Fruit fly (Drosophila melanogaster) whole organism, embryonic: ENCODE results near the gene ABCB7.
A peak's percentile ranks its signal among the peaks of the same experiment; 100 is the strongest.

Experiments used
- Awh ChIP-seq: fragments of 200-800 bp; sonication (Bioruptor generic); IDR thresholded peaks from 2 replicates; pipeline ENCODE4, ENCODE4 v1.3.6; 2022; ENCODE audit warnings: missing biosample characterization, missing genetic modification characterization
- B-H1 ChIP-seq: fragments of 200-800 bp; sonication (Bioruptor generic); IDR thresholded peaks from 3 replicates; pipeline ENCODE4 v1.3.6; 2022; ENCODE audit warnings: missing biosample characterization, missing genetic modification characterization
- CG10979 ChIP-seq: fragments of 200-800 bp; sonication (Bioruptor generic); optimal IDR thresholded peaks from 2 replicates; lab custom pipeline; 2018; ENCODE audit warnings: missing biosample characterization, mild to moderate bottlenecking, missing genetic modification characterization, moderate library complexity
- CG13424 ChIP-seq: fragments of 200-800 bp; sonication (Bioruptor generic); optimal IDR thresholded peaks from 2 replicates; lab custom pipeline; 2019; ENCODE audit warnings: missing biosample characterization, mild to moderate bottlenecking, missing genetic modification characterization, moderate library complexity
- CG15601 ChIP-seq: fragments of 200-800 bp; sonication (Bioruptor generic); optimal IDR thresholded peaks from 3 replicates; lab custom pipeline; 2019; ENCODE audit warnings: missing biosample characterization, mild to moderate bottlenecking, missing genetic modification characterization, moderate library complexity
- CG17385 ChIP-seq: fragments of 200-800 bp; sonication (Bioruptor generic); optimal IDR thresholded peaks from 3 replicates; lab custom pipeline; 2018; ENCODE audit warnings: missing biosample characterization, mild to moderate bottlenecking, missing genetic modification characterization
- CG17829 ChIP-seq: fragments of 200-800 bp; optimal IDR thresholded peaks from 2 replicates; lab custom pipeline; 2019; ENCODE audit warnings: missing biosample characterization, mild to moderate bottlenecking, missing genetic modification characterization, moderate library complexity
- CG2678 ChIP-seq: fragments of 200-800 bp; sonication (Bioruptor generic); optimal IDR thresholded peaks from 3 replicates; lab custom pipeline; 2019; ENCODE audit warnings: missing biosample characterization, mild to moderate bottlenecking, missing genetic modification characterization, moderate library complexity
- CG3065 ChIP-seq: fragments of 200-800 bp; sonication (Bioruptor generic); optimal IDR thresholded peaks from 2 replicates; lab custom pipeline; 2016; ENCODE audit warnings: missing biosample characterization, missing genetic modification characterization
- CG43689 ChIP-seq: fragments of 200-800 bp; sonication (Bioruptor generic); IDR thresholded peaks from 2 replicates; pipeline ENCODE4 v1.3.6; 2022; ENCODE audit warnings: missing biosample characterization, missing genetic modification characterization
- CG4424 ChIP-seq: fragments of 200-800 bp; sonication (Bioruptor generic); optimal IDR thresholded peaks from 3 replicates; lab custom pipeline; 2016; ENCODE audit warnings: missing biosample characterization, missing genetic modification characterization
- CG5180 ChIP-seq: fragments of 200-800 bp; sonication (Bioruptor generic); optimal IDR thresholded peaks from 3 replicates; lab custom pipeline; 2017; ENCODE audit warnings: missing biosample characterization, missing genetic modification characterization, mild to moderate bottlenecking, moderate library complexity, missing genetic modification reagents
- CG6765 ChIP-seq: fragments of 200-800 bp; sonication (Bioruptor generic); optimal IDR thresholded peaks from 3 replicates; lab custom pipeline; 2017; ENCODE audit warnings: missing biosample characterization, mild to moderate bottlenecking, missing genetic modification characterization
- CG7839 ChIP-seq: fragments of 200-800 bp; sonication (Bioruptor generic); optimal IDR thresholded peaks from 3 replicates; lab custom pipeline; 2018; ENCODE audit warnings: missing biosample characterization, mild to moderate bottlenecking, missing genetic modification characterization, moderate library complexity
- CG9727 ChIP-seq: fragments of 200-800 bp; sonication (Bioruptor generic); optimal IDR thresholded peaks from 3 replicates; lab custom pipeline; 2017; ENCODE audit warnings: missing biosample characterization, mild to moderate bottlenecking, missing genetic modification characterization
- D19B ChIP-seq: fragments of 200-800 bp; sonication (Bioruptor generic); optimal IDR thresholded peaks from 2 replicates; lab custom pipeline; 2017; ENCODE audit warnings: missing biosample characterization, mild to moderate bottlenecking, missing genetic modification characterization
- Dref ChIP-seq: fragments of 200-800 bp; sonication (Bioruptor generic); IDR thresholded peaks from 2 replicates; pipeline ENCODE4 v1.3.6; 2022; ENCODE audit warnings: missing biosample characterization, missing genetic modification characterization
- Drgx ChIP-seq: fragments of 200-800 bp; sonication (Bioruptor generic); IDR thresholded peaks from 2 replicates; pipeline ENCODE4 v1.3.6; 2022; ENCODE audit warnings: missing biosample characterization, missing genetic modification characterization
- HLH3B ChIP-seq: fragments of 200-800 bp; sonication (Bioruptor generic); IDR thresholded peaks from 2 replicates; pipeline ENCODE4 v1.3.6; 2022; ENCODE audit warnings: missing biosample characterization, missing genetic modification characterization
- Hr3 ChIP-seq: fragments of 200-800 bp; sonication (Bioruptor generic); optimal IDR thresholded peaks from 3 replicates; lab custom pipeline; 2016; ENCODE audit warnings: missing biosample characterization, missing genetic modification characterization
- MBD-R2 ChIP-seq: fragments of 200-800 bp; sonication (Bioruptor generic); IDR thresholded peaks from 2 replicates; pipeline ENCODE4 v1.3.6; 2022; ENCODE audit warnings: missing biosample characterization, missing genetic modification characterization
- Med ChIP-seq: fragments of 200-800 bp; sonication (Bioruptor generic); peaks from one replicate; lab custom pipeline; 2016; ENCODE audit warnings: missing biosample characterization, missing genetic modification characterization, mild to moderate bottlenecking, inconsistent platforms, moderate library complexity
- Mrtf ChIP-seq: fragments of 200-800 bp; sonication (Bioruptor generic); IDR thresholded peaks from 3 replicates; pipeline ENCODE4 v1.3.6; 2022; ENCODE audit warnings: missing biosample characterization, missing genetic modification characterization
- Nf-YA ChIP-seq: fragments of 200-800 bp; sonication (Bioruptor generic); IDR thresholded peaks from 2 replicates; pipeline ENCODE4 v1.3.6; 2022; ENCODE audit warnings: missing biosample characterization, missing genetic modification characterization
- Nf-YC ChIP-seq: fragments of 200-800 bp; optimal IDR thresholded peaks from 3 replicates; lab custom pipeline; 2019; ENCODE audit warnings: missing biosample characterization, mild to moderate bottlenecking, missing genetic modification characterization, moderate library complexity
- Pdp1 ChIP-seq, 2 experiments: fragments of 200-800 bp; sonication (Bioruptor generic); optimal IDR thresholded peaks; 3 replicates each; lab custom pipeline; 2016; ENCODE audit warnings: missing biosample characterization in 2 of 2, missing genetic modification characterization in 2 of 2, mild to moderate bottlenecking in 1 of 2, moderate library complexity in 1 of 2
- Poxn ChIP-seq: fragments of 200-800 bp; sonication (Bioruptor generic); IDR thresholded peaks from 2 replicates; pipeline ENCODE4 v1.3.6; 2022; ENCODE audit warnings: missing biosample characterization, missing genetic modification characterization
- Rfx ChIP-seq: fragments of 200-800 bp; sonication (Bioruptor generic); IDR thresholded peaks from 2 replicates; pipeline ENCODE4 v1.3.6; 2022; ENCODE audit warnings: missing biosample characterization, missing genetic modification characterization
- Sox100B ChIP-seq: fragments of 200-800 bp; sonication (Bioruptor generic); optimal IDR thresholded peaks from 3 replicates; lab custom pipeline; 2018; ENCODE audit warnings: missing biosample characterization, mild to moderate bottlenecking, missing genetic modification characterization
- Taf1 ChIP-seq: fragments of 200-800 bp; sonication (Bioruptor generic); IDR thresholded peaks from 2 replicates; pipeline ENCODE4 v1.3.6; 2022; ENCODE audit warnings: missing biosample characterization, missing genetic modification characterization
- ase ChIP-seq: fragments of 200-800 bp; sonication (Bioruptor generic); IDR thresholded peaks from 3 replicates; pipeline ENCODE4 v1.3.6; 2022; ENCODE audit warnings: missing biosample characterization, missing genetic modification characterization
- btn ChIP-seq: fragments of 200-800 bp; sonication (Bioruptor generic); optimal IDR thresholded peaks from 2 replicates; lab custom pipeline; 2016; ENCODE audit warnings: missing biosample characterization, missing genetic modification characterization
- cad ChIP-seq: fragments of >200 bp; optimal IDR thresholded peaks from 2 replicates; lab custom pipeline; 2017; ENCODE audit warnings: missing biosample characterization, missing genetic modification characterization
- cg ChIP-seq: fragments of 200-800 bp; sonication (Bioruptor generic); optimal IDR thresholded peaks from 3 replicates; lab custom pipeline; 2019; ENCODE audit warnings: missing biosample characterization, mild to moderate bottlenecking, missing genetic modification characterization, moderate library complexity
- chif ChIP-seq, 2 experiments: fragments of 200-800 bp; sonication (Bioruptor generic); optimal IDR thresholded peaks; 3 replicates each; lab custom pipeline; 2016; ENCODE audit warnings: missing biosample characterization in 2 of 2, missing genetic modification characterization in 2 of 2
- cwo ChIP-seq: fragments of 200-800 bp; sonication (Bioruptor generic); optimal IDR thresholded peaks from 3 replicates; lab custom pipeline; 2017; ENCODE audit warnings: missing biosample characterization, missing genetic modification characterization, mild to moderate bottlenecking, moderate library complexity, missing genetic modification reagents
- gsb ChIP-seq: fragments of 200-800 bp; sonication (Bioruptor generic); IDR thresholded peaks from 2 replicates; pipeline ENCODE4 v1.3.6; 2022; ENCODE audit warnings: missing biosample characterization, missing genetic modification characterization
- hbn ChIP-seq: fragments of 200-800 bp; sonication (Bioruptor generic); IDR thresholded peaks from 2 replicates; pipeline ENCODE4 v1.3.6; 2022; ENCODE audit warnings: missing biosample characterization, missing genetic modification characterization; ENCODE audit not compliant: partially characterized antibody
- her ChIP-seq: fragments of 200-800 bp; sonication (Bioruptor generic); optimal IDR thresholded peaks from 2 replicates; lab custom pipeline; 2016; ENCODE audit warnings: missing biosample characterization, missing genetic modification characterization
- jumu ChIP-seq: fragments of 200-800 bp; sonication (Bioruptor generic); optimal IDR thresholded peaks from 3 replicates; lab custom pipeline; 2016; ENCODE audit warnings: missing biosample characterization, missing genetic modification characterization
- lab ChIP-seq: fragments of 200-800 bp; sonication (Bioruptor generic); optimal IDR thresholded peaks from 3 replicates; lab custom pipeline; 2017; ENCODE audit warnings: missing biosample characterization, missing genetic modification characterization, mild to moderate bottlenecking, moderate library complexity, missing genetic modification reagents
- nerfin-1 ChIP-seq: fragments of 200-800 bp; sonication (Bioruptor generic); optimal IDR thresholded peaks from 3 replicates; lab custom pipeline; 2019; ENCODE audit warnings: missing biosample characterization, mild to moderate bottlenecking, missing genetic modification characterization, moderate library complexity
- phol ChIP-seq: fragments of 200-800 bp; sonication (Bioruptor generic); optimal IDR thresholded peaks from 3 replicates; lab custom pipeline; 2018; ENCODE audit warnings: missing biosample characterization, mild to moderate bottlenecking, missing genetic modification characterization, moderate library complexity
- ranshi ChIP-seq: fragments of 200-800 bp; sonication (Bioruptor generic); IDR thresholded peaks from 2 replicates; pipeline ENCODE4 v1.3.6; 2022; ENCODE audit warnings: missing biosample characterization, missing genetic modification characterization
- repo ChIP-seq: fragments of 200-800 bp; sonication (Bioruptor generic); optimal IDR thresholded peaks from 2 replicates; lab custom pipeline; 2016; ENCODE audit warnings: missing biosample characterization, missing genetic modification characterization
- run ChIP-seq: fragments of 200-800 bp; sonication (Bioruptor generic); optimal IDR thresholded peaks from 3 replicates; lab custom pipeline; 2018; ENCODE audit warnings: missing biosample characterization, mild to moderate bottlenecking, missing genetic modification characterization
- slbo ChIP-seq: fragments of 200-800 bp; sonication (Bioruptor generic); IDR thresholded peaks from 2 replicates; pipeline ENCODE4 v1.3.6; 2022; ENCODE audit warnings: missing biosample characterization, missing genetic modification characterization
- vvl ChIP-seq: fragments of 200-800 bp; sonication (Bioruptor generic); IDR thresholded peaks from 2 replicates; pipeline ENCODE4 v1.3.6; 2022; ENCODE audit warnings: missing biosample characterization, missing genetic modification characterization
- zf30C ChIP-seq: fragments of 200-800 bp; sonication (Bioruptor generic); optimal IDR thresholded peaks from 3 replicates; lab custom pipeline; 2018; ENCODE audit warnings: missing biosample characterization, mild to moderate bottlenecking, missing genetic modification characterization
- zfh2 ChIP-seq: fragments of 200-800 bp; sonication (Bioruptor generic); optimal IDR thresholded peaks from 2 replicates; lab custom pipeline; 2016; ENCODE audit warnings: missing biosample characterization, missing genetic modification characterization

Gene ABCB7

DNA sequence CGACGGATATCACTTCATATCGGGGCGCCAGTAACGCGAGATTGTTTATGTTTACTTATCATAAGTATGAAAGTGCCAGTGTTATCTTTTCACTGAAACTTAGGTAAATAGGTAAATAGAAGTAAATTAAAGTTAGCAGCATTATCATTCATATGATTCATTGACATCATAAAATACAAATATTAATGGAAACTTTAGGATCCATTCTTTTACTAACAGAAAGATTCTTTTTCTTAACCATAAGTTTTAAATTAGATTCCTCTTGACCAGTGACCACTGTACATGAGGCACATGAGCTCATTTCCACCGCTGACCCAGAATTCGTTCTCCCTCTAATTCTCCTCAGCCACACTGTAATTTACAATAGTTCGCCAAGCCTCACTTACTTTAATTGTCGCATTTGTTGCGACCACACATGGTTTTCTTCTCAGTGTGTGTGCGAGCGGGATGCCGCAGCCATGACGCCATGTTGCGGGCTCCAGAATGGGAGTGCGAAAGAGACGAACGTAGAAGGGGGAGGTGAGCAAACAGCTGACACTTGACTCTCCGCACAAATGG is 39.7 kb upstream of the ABCB7 start (continued):
- peak; percentile 49 for TF ChIP-seq Rfx
- peak; percentile 24; the same call in 1 of the 3 replicates for TF ChIP-seq ase (GFP tag; lab: Robert Waterston, UW)
- peak; percentile 68 for TF ChIP-seq CG2678
- TF ChIP-seq Nf-YC (tag; lab: Kevin White, UChicago): no peak
- TF ChIP-seq phol (tag; lab: Kevin White, UChicago): peak; percentile 75
- TF ChIP-seq B-H1 (GFP tag; lab: Robert Waterston, UW): no peak
- peak; percentile 45 for TF ChIP-seq repo (GFP tag; lab: Kevin White, UChicago)
- TF ChIP-seq zfh2 (GFP tag; lab: Kevin White, UChicago): no peak
- TF ChIP-seq run (tag; lab: Kevin White, UChicago): no peak
- TF ChIP-seq CG17385: peak; percentile 20
- no peak for TF ChIP-seq Taf1 (GFP tag; lab: Robert Waterston, UW)
- TF ChIP-seq cad (GFP tag; lab: Kevin White, UChicago): no peak
- peak; percentile 40 for TF ChIP-seq CG7839 (tag; lab: Kevin White, UChicago)
- TF ChIP-seq Pdp1 (GFP tag; optimal IDR thresholded peaks at IDR 0.05; lab: Kevin White, UChicago): peak; percentile 9 to 12
- peak; percentile 61 for TF ChIP-seq CG4424 (GFP tag; lab: Kevin White, UChicago)
- TF ChIP-seq CG6765 (GFP tag; lab: Kevin White, UChicago): peak; percentile 1
- TF ChIP-seq cwo: peak; percentile 29
- 0 out of 2 replicates have a peak, but pooled peaks have one; percentile 4 for TF ChIP-seq Dref (GFP tag; lab: Robert Waterston, UW)
- no peak for TF ChIP-seq gsb (GFP tag; lab: Robert Waterston, UW)
- TF ChIP-seq CG43689 (GFP tag; lab: Robert Waterston, UW): no peak
- TF ChIP-seq Poxn: no peak
- 0 out of 2 replicates have a peak, but pooled peaks have one; percentile 18 for TF ChIP-seq MBD-R2
- TF ChIP-seq CG17829 (tag; lab: Kevin White, UChicago): no peak
- peak; percentile 45 for TF ChIP-seq CG9727
- TF ChIP-seq cg: no peak
- TF ChIP-seq CG3065 (GFP tag; lab: Kevin White, UChicago): no peak
- TF ChIP-seq D19B (GFP tag; lab: Kevin White, UChicago): peak; percentile 14
- peak; percentile 6 for TF ChIP-seq her (GFP tag; lab: Kevin White, UChicago)
- TF ChIP-seq lab (GFP tag; lab: Kevin White, UChicago): peak; percentile 76
- peak; percentile 71 for TF ChIP-seq zf30C
- peak; percentile 47; the same call in 1 of the 2 replicates for TF ChIP-seq HLH3B (GFP tag; lab: Robert Waterston, UW)
- TF ChIP-seq jumu: peak; percentile 23
- TF ChIP-seq Nf-YA (GFP tag; lab: Robert Waterston, UW): peak; percentile 36; the same call in 1 of the 2 replicates
- peak; percentile 46 for TF ChIP-seq ranshi
- TF ChIP-seq Drgx: peak; percentile 9; the same call in 1 of the 2 replicates
- TF ChIP-seq CG13424 (tag; lab: Kevin White, UChicago): peak; percentile 33
- TF ChIP-seq chif (GFP tag; optimal IDR thresholded peaks at IDR 0.05; lab: Kevin White, UChicago): peak in 1 of 2 experiments; percentile 8
- peak; percentile 12 for TF ChIP-seq Hr3 (GFP tag; lab: Kevin White, UChicago)
- TF ChIP-seq vvl (GFP tag; lab: Robert Waterston, UW): peak; percentile 40; the same call in 1 of the 2 replicates
- peak; percentile 52 for TF ChIP-seq Sox100B
- TF ChIP-seq Med (GFP tag; lab: Kevin White, UChicago): peak; percentile 93
- peak; percentile 25 for TF ChIP-seq CG10979
- peak; percentile 59 for TF ChIP-seq Awh (GFP tag; lab: Robert Waterston, UW)
- no peak for TF ChIP-seq btn (GFP tag; lab: Kevin White, UChicago)
- no peak for TF ChIP-seq nerfin-1 (tag; lab: Kevin White, UChicago)
- no peak for TF ChIP-seq hbn (GFP tag; lab: Robert Waterston, UW)
- peak; percentile 54 for TF ChIP-seq CG5180 (GFP tag; lab: Kevin White, UChicago)
- TF ChIP-seq CG15601 (tag; lab: Kevin White, UChicago): peak; percentile 50
- TF ChIP-seq slbo (GFP tag; lab: Robert Waterston, UW): peak; percentile 27
- 0 out of 3 replicates have a peak, but pooled peaks have one; percentile 36 for TF ChIP-seq Mrtf (GFP tag; lab: Robert Waterston, UW)
